Worm (Caenorhabditis elegans) whole organism, midembryonic: ENCODE results near the gene stdh-1.

ENCODE experiments used
- med-1 ChIP-seq: sonication (generic microtip); optimal IDR thresholded peaks from 2 replicates; lab custom pipeline; 2017; ENCODE audit warnings: missing genetic modification characterization, mild to moderate bottlenecking, missing compliant biosample characterization, antibody characterized with exemption, missing genetic modification reagents; ENCODE audit not compliant: insufficient read depth
- ref-1 ChIP-seq: fragments of 200-800 bp; sonication (Bioruptor generic); conservative IDR thresholded peaks from 2 replicates; pipeline ENCODE4 v1.3.6; 2022; ENCODE audit warnings: missing genetic modification reagents, missing genetic modification characterization, missing compliant biosample characterization

DNA sequence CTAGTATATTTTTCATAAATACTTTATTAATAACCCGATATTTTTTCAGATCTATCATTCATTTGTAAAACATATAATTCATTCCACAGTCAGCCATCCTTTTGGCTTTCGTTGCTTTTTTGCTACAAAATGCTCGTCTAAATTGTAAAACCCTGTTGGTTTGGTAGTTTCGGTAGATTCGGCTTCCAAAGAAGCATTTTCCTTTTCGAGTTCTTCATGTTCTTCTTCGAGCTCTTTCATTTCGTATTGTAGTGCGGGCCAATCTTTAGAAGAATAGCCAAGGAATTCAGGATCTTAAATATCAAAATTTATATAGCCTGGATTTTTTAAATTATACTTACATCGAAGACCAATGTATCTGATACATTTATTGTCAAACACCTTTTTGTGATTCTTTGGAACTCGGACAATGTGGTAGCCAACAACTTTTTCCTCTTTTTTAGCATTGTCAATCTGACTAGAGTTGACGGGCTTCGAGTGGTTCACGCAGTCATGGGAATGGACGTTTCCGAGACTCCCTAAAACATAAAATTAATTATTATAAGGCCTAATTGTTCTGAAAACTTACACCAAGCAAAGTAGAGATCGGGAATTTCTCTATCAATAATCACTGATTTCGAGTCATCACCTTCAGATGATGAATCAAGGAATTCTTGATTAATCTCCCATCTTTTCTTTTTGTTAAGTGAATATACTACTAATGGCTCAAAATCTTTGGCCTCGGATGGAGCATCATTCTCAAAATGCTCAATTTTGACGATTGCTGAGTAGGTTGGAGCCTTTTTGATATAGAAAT lies 2.0 kb downstream of the stdh-1 start:
- no peak for TF ChIP-seq ref-1
- TF ChIP-seq med-1, result no peak
